Fruit fly (Drosophila melanogaster) whole organism: Measurements from ENCODE around the gene Tsp.

Experiments
- CG8478 ChIP-seq: fragments of >200 bp; optimal IDR thresholded peaks from 2 replicates; lab custom pipeline; 2018; ENCODE audit warnings: inconsistent platforms
- Dll ChIP-seq: fragments of >200 bp; optimal IDR thresholded peaks from 2 replicates; lab custom pipeline; 2017
- EcR ChIP-seq, 2 experiments: fragments of >200 bp; optimal IDR thresholded peaks; 2 replicates each; lab custom pipeline; 2017; ENCODE audit warnings: missing biosample characterization in 2 of 2, missing genetic modification characterization in 2 of 2, missing genetic modification reagents in 2 of 2
- pan ChIP-seq: fragments of >200 bp; optimal IDR thresholded peaks from 2 replicates; lab custom pipeline; 2017
- psq ChIP-seq: fragments of >200 bp; optimal IDR thresholded peaks from 2 replicates; lab custom pipeline; 2017

DNA sequence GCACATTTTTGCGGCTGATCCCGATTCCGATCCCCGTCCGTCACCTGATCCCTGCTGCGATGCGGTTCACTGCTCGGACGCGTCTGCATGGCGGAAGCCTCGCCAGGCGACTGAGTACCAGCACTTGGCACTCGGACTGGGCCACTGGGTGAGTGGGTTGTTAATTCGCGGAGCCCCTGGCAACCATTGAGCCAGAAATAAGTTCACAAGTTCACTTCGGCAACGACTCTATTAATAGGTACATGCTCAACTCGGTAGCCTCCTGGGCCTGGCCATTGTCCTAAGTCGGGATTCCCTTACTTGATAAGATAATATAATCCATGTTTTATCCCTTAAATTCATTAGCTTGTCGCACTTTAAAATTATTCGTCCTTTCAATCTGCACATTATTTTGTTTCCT lies 31.2 kb upstream of the Tsp start, which contains the start of gene TTLL3A:
- TF ChIP-seq Dll (no peak), CG8478 (lab: Kevin White, UChicago) (no peak), pan (lab: Kevin White, UChicago) (no peak), psq (lab: Kevin White, UChicago) (no peak), EcR (GFP tag; optimal IDR thresholded peaks at IDR 0.05; lab: Kevin White, UChicago) (no peak)
